Fruit fly (Drosophila melanogaster): ENCODE data around the gene Kif19A.

The Kif19A gene

dm6 chr3R:14064158-14064969 is 53.9 kb downstream of the Kif19A start:
- no peak for TF ChIP-seq dsf (GFP tag; optimal IDR thresholded peaks at IDR 0.05; ENCODE audit: borderline replicate concordance)
- TF ChIP-seq Jra (GFP tag; optimal IDR thresholded peaks at IDR 0.05) = no peak
- TF ChIP-seq woc (GFP tag; optimal IDR thresholded peaks at IDR 0.05) = no peak
- TF ChIP-seq Hr78 (GFP tag; optimal IDR thresholded peaks at IDR 0.05) = no peak
- no peak for TF ChIP-seq Mio (GFP tag; optimal IDR thresholded peaks at IDR 0.05)
- no peak for TF ChIP-seq Dif (GFP tag; optimal IDR thresholded peaks at IDR 0.05; ENCODE audit: partially characterized antibody)

dm6 chr3R:14062869-14063543 is 55.2 kb downstream of the Kif19A start:
- TF ChIP-seq br (GFP tag; optimal IDR thresholded peaks at IDR 0.05) (no peak), Dif (GFP tag; optimal IDR thresholded peaks at IDR 0.05; ENCODE audit: partially characterized antibody) (no peak), Abd-B (GFP tag; optimal IDR thresholded peaks at IDR 0.05) (no peak), tai (GFP tag; optimal IDR thresholded peaks at IDR 0.05) (no peak), pan (optimal IDR thresholded peaks at IDR 0.05) (no peak), Sp1 (GFP tag; optimal IDR thresholded peaks at IDR 0.05) (no peak), jim (GFP tag; optimal IDR thresholded peaks at IDR 0.05) (no peak), Vsx2 (GFP tag; optimal IDR thresholded peaks at IDR 0.05; ENCODE audit: partially characterized antibody) (no peak)

Measured in whole organism, wandering third instar larva.